Fruit fly (Drosophila melanogaster) whole organism, prepupa: ENCODE data around the gene CG33995.
A peak's percentile ranks its signal among the peaks of the same experiment; 100 is the strongest.

Source experiments
- Blimp-1 ChIP-seq: fragments of 200-800 bp; sonication (Bioruptor generic); optimal IDR thresholded peaks from 3 replicates; lab custom pipeline; 2017; ENCODE audit warnings: missing biosample characterization, missing genetic modification characterization, mild to moderate bottlenecking, moderate library complexity, missing genetic modification reagents
- CG10631 ChIP-seq: fragments of 200-800 bp; sonication (Bioruptor generic); optimal IDR thresholded peaks from 2 replicates; lab custom pipeline; 2016; ENCODE audit warnings: missing biosample characterization, missing genetic modification characterization
- CG16779 ChIP-seq: fragments of 200-800 bp; sonication (Bioruptor generic); optimal IDR thresholded peaks from 3 replicates; lab custom pipeline; 2017; ENCODE audit warnings: missing biosample characterization, mild to moderate bottlenecking, missing genetic modification characterization
- CG3032 ChIP-seq: fragments of 200-800 bp; optimal IDR thresholded peaks from 2 replicates; lab custom pipeline; 2019; ENCODE audit warnings: missing biosample characterization, mild to moderate bottlenecking, missing genetic modification characterization, moderate library complexity
- CG32006 ChIP-seq: fragments of 200-800 bp; sonication (Bioruptor generic); optimal IDR thresholded peaks from 3 replicates; lab custom pipeline; 2017; ENCODE audit warnings: missing biosample characterization, mild to moderate bottlenecking, missing genetic modification characterization
- CG34406 ChIP-seq: fragments of 200-800 bp; sonication (Bioruptor generic); optimal IDR thresholded peaks from 3 replicates; lab custom pipeline; 2016; ENCODE audit warnings: missing biosample characterization, missing genetic modification characterization
- CG3919 ChIP-seq: fragments of 200-800 bp; sonication (Bioruptor generic); optimal IDR thresholded peaks from 3 replicates; lab custom pipeline; 2016; ENCODE audit warnings: missing biosample characterization, missing genetic modification characterization
- CG4318 ChIP-seq: fragments of 200-800 bp; sonication (Bioruptor generic); optimal IDR thresholded peaks from 3 replicates; lab custom pipeline; 2017; ENCODE audit warnings: missing biosample characterization, mild to moderate bottlenecking, missing genetic modification characterization
- CG6808 ChIP-seq: fragments of 200-800 bp; sonication (Bioruptor generic); optimal IDR thresholded peaks from 3 replicates; lab custom pipeline; 2017; ENCODE audit warnings: missing biosample characterization, missing genetic modification characterization, mild to moderate bottlenecking, moderate library complexity, missing genetic modification reagents
- CG7368 ChIP-seq: fragments of 200-800 bp; sonication (Bioruptor generic); optimal IDR thresholded peaks from 3 replicates; lab custom pipeline; 2016; ENCODE audit warnings: missing biosample characterization, missing genetic modification characterization
- CG8319 ChIP-seq: fragments of 200-800 bp; sonication (Bioruptor generic); optimal IDR thresholded peaks from 3 replicates; lab custom pipeline; 2016; ENCODE audit warnings: missing biosample characterization, missing genetic modification characterization
- CG8632 ChIP-seq: fragments of 200-800 bp; sonication (Bioruptor generic); optimal IDR thresholded peaks from 3 replicates; lab custom pipeline; 2016; ENCODE audit warnings: missing biosample characterization, missing genetic modification characterization
- Eip75B ChIP-seq: fragments of 200-800 bp; sonication (Bioruptor generic); optimal IDR thresholded peaks from 3 replicates; lab custom pipeline; 2016; ENCODE audit warnings: missing biosample characterization, missing genetic modification characterization
- Eip78C ChIP-seq: fragments of 200-800 bp; sonication (Bioruptor generic); peaks from one replicate; lab custom pipeline; 2016; ENCODE audit warnings: missing biosample characterization, missing genetic modification characterization
- Eip93F ChIP-seq: fragments of 200-800 bp; sonication (Bioruptor generic); optimal IDR thresholded peaks from 2 replicates; lab custom pipeline; 2016; ENCODE audit warnings: missing biosample characterization, mild to moderate bottlenecking, missing genetic modification characterization
- Ets21C ChIP-seq: fragments of 200-800 bp; sonication (Bioruptor generic); optimal IDR thresholded peaks from 3 replicates; lab custom pipeline; 2016; ENCODE audit warnings: missing biosample characterization, missing genetic modification characterization
- Ets96B ChIP-seq: fragments of 200-800 bp; optimal IDR thresholded peaks from 2 replicates; lab custom pipeline; 2019; ENCODE audit warnings: missing biosample characterization, mild to moderate bottlenecking, missing genetic modification characterization, moderate library complexity
- Gug ChIP-seq: fragments of 200-800 bp; sonication (Bioruptor generic); IDR thresholded peaks from 2 replicates; pipeline ENCODE4 v1.3.6; 2022; ENCODE audit warnings: missing biosample characterization, missing genetic modification characterization
- Hr38 ChIP-seq: sonication (Bioruptor generic); optimal IDR thresholded peaks from 2 replicates; lab custom pipeline; 2016; ENCODE audit warnings: missing biosample characterization, missing genetic modification characterization
- Hr39 ChIP-seq: fragments of 200-800 bp; sonication (Bioruptor generic); optimal IDR thresholded peaks from 2 replicates; lab custom pipeline; 2016; ENCODE audit warnings: missing biosample characterization, missing genetic modification characterization
- Met ChIP-seq: fragments of 200-800 bp; sonication (Bioruptor generic); optimal IDR thresholded peaks from 3 replicates; lab custom pipeline; 2016; ENCODE audit warnings: missing biosample characterization, missing genetic modification characterization
- OdsH ChIP-seq: fragments of 200-800 bp; sonication (Bioruptor generic); optimal IDR thresholded peaks from 3 replicates; lab custom pipeline; 2016; ENCODE audit warnings: missing biosample characterization, missing genetic modification characterization
- Sox102F ChIP-seq: fragments of 200-800 bp; sonication (Bioruptor generic); optimal IDR thresholded peaks from 2 replicates; lab custom pipeline; 2016; ENCODE audit warnings: missing biosample characterization, mild to moderate bottlenecking, missing genetic modification characterization
- Sox14 ChIP-seq: fragments of 200-800 bp; sonication (Bioruptor generic); optimal IDR thresholded peaks from 3 replicates; lab custom pipeline; 2016; ENCODE audit warnings: missing biosample characterization, missing genetic modification characterization
- Sox15 ChIP-seq: fragments of 200-800 bp; sonication (Bioruptor generic); optimal IDR thresholded peaks from 3 replicates; lab custom pipeline; 2016; ENCODE audit warnings: missing biosample characterization, missing genetic modification characterization
- achi ChIP-seq: fragments of 200-800 bp; sonication (Bioruptor generic); optimal IDR thresholded peaks from 3 replicates; lab custom pipeline; 2016; ENCODE audit warnings: missing biosample characterization, missing genetic modification characterization
- acj6 ChIP-seq: fragments of 200-800 bp; sonication (Bioruptor generic); optimal IDR thresholded peaks from 3 replicates; lab custom pipeline; 2016; ENCODE audit warnings: missing biosample characterization, missing genetic modification characterization
- cyc ChIP-seq: fragments of 200-800 bp; sonication (Bioruptor generic); optimal IDR thresholded peaks from 3 replicates; lab custom pipeline; 2016; ENCODE audit warnings: missing biosample characterization, missing genetic modification characterization
- dsx ChIP-seq: fragments of 200-800 bp; optimal IDR thresholded peaks from 3 replicates; lab custom pipeline; 2019; ENCODE audit warnings: missing biosample characterization, mild to moderate bottlenecking, missing genetic modification characterization, moderate library complexity; ENCODE audit not compliant: poor library complexity, severe bottlenecking
- esn ChIP-seq: fragments of 200-800 bp; sonication (Bioruptor generic); optimal IDR thresholded peaks from 2 replicates; lab custom pipeline; 2016; ENCODE audit warnings: missing biosample characterization, mild to moderate bottlenecking, missing genetic modification characterization, moderate library complexity
- fd59A ChIP-seq: fragments of 200-800 bp; sonication (Bioruptor generic); optimal IDR thresholded peaks from 2 replicates; lab custom pipeline; 2017; ENCODE audit warnings: missing biosample characterization, mild to moderate bottlenecking, missing genetic modification characterization, missing genetic modification reagents
- fd85E ChIP-seq: fragments of 200-800 bp; sonication (Bioruptor generic); optimal IDR thresholded peaks from 3 replicates; lab custom pipeline; 2016; ENCODE audit warnings: missing biosample characterization, missing genetic modification characterization
- fkh ChIP-seq: fragments of 200-800 bp; sonication (Bioruptor generic); optimal IDR thresholded peaks from 3 replicates; lab custom pipeline; 2017; ENCODE audit warnings: missing biosample characterization, mild to moderate bottlenecking, missing genetic modification characterization, moderate library complexity
- lz ChIP-seq: fragments of 200-800 bp; sonication (Bioruptor generic); optimal IDR thresholded peaks from 3 replicates; lab custom pipeline; 2016; ENCODE audit warnings: missing biosample characterization, missing genetic modification characterization
- pdm3 ChIP-seq: fragments of 200-800 bp; sonication (Bioruptor generic); optimal IDR thresholded peaks from 3 replicates; lab custom pipeline; 2016; ENCODE audit warnings: missing biosample characterization, missing genetic modification characterization
- svp ChIP-seq: fragments of 200-800 bp; sonication (Bioruptor generic); peaks from one replicate; lab custom pipeline; 2016; ENCODE audit warnings: missing biosample characterization, missing genetic modification characterization
- vri ChIP-seq: fragments of 200-800 bp; sonication (Bioruptor generic); optimal IDR thresholded peaks from 3 replicates; lab custom pipeline; 2016; ENCODE audit warnings: missing biosample characterization, mild to moderate bottlenecking, missing genetic modification characterization

Gene CG33995

dm6 chr2L:5004677-5005463 is 38.2 kb upstream of the CG33995 start (continued):
- TF ChIP-seq CG16779 (tag; lab: Kevin White, UChicago) (peak; percentile 80), Eip93F (GFP tag; lab: Kevin White, UChicago) (peak; percentile 72), Sox15 (GFP tag; lab: Kevin White, UChicago) (peak; percentile 82), CG6808 (GFP tag; lab: Kevin White, UChicago) (peak; percentile 82), Sox14 (GFP tag; lab: Kevin White, UChicago) (peak; percentile 91), Ets96B (tag; lab: Kevin White, UChicago) (peak; percentile 90), Gug (GFP tag; lab: Robert Waterston, UW) (peak; percentile 86), pdm3 (peak; percentile 91), Eip75B (GFP tag; lab: Kevin White, UChicago) (peak; percentile 88), cyc (GFP tag; lab: Kevin White, UChicago) (peak; percentile 88), Eip78C (GFP tag; lab: Kevin White, UChicago) (peak; percentile 96), Ets21C (peak; percentile 82), CG34406 (GFP tag; lab: Kevin White, UChicago) (peak; percentile 80), esn (GFP tag; lab: Kevin White, UChicago) (peak; percentile 91), CG8632 (GFP tag; lab: Kevin White, UChicago) (peak; percentile 81), CG3919 (peak; percentile 91), lz (GFP tag; lab: Kevin White, UChicago) (peak; percentile 89), Sox102F (GFP tag; lab: Kevin White, UChicago) (peak; percentile 89), CG3032 (tag; lab: Kevin White, UChicago) (peak; percentile 88), Met (GFP tag; lab: Kevin White, UChicago) (peak; percentile 87), fd59A (GFP tag; lab: Kevin White, UChicago) (peak; percentile 81), OdsH (peak; percentile 90)

dm6 chr2L:5005464-5005764 is 37.7 kb upstream of the CG33995 start:
- TF ChIP-seq CG8319 (GFP tag; lab: Kevin White, UChicago) (no peak), Hr39 (no peak), fkh (GFP tag; lab: Kevin White, UChicago) (no peak), Blimp-1 (no peak), CG32006 (no peak), dsx (GFP tag; lab: Kevin White, UChicago) (no peak), OdsH (no peak), CG10631 (no peak)

- TF ChIP-seq Eip93F (GFP tag; lab: Kevin White, UChicago) = no peak
- TF ChIP-seq fd85E (GFP tag; lab: Kevin White, UChicago) = no peak
- peak; percentile 70 for TF ChIP-seq Eip78C (GFP tag; lab: Kevin White, UChicago)
- TF ChIP-seq pdm3 = no peak
- TF ChIP-seq achi (GFP tag; lab: Kevin White, UChicago) = no peak
- no peak for TF ChIP-seq acj6 (GFP tag; lab: Kevin White, UChicago)
- no peak for TF ChIP-seq Hr38
- no peak for TF ChIP-seq lz (GFP tag; lab: Kevin White, UChicago)
- TF ChIP-seq Eip75B (GFP tag; lab: Kevin White, UChicago) = no peak
- TF ChIP-seq CG7368 (GFP tag; lab: Kevin White, UChicago) = no peak
- no peak for TF ChIP-seq CG8632 (GFP tag; lab: Kevin White, UChicago)
- no peak for TF ChIP-seq CG34406 (GFP tag; lab: Kevin White, UChicago)
- TF ChIP-seq Met (GFP tag; lab: Kevin White, UChicago) = no peak
- peak; percentile 10 for TF ChIP-seq vri
- no peak for TF ChIP-seq CG32006
- no peak for TF ChIP-seq CG4318
- no peak for TF ChIP-seq Ets96B (tag; lab: Kevin White, UChicago)
- peak; percentile 70 for TF ChIP-seq svp (GFP tag; lab: Kevin White, UChicago)
Observed at dm6 chr2L:5006323-5006722, 36.7 kb upstream of the CG33995 start.
